Worm (Caenorhabditis elegans) whole organism, dauer: ENCODE data around the gene nhr-25.

ENCODE experiments used
- unc-62 ChIP-seq: sonication (generic microtip); optimal IDR thresholded peaks from 2 replicates; lab custom pipeline; 2017; ENCODE audit warnings: missing biosample characterization, missing genetic modification reagents, missing genetic modification characterization

Gene nhr-25

ce11 chrX:13007857-13008813, at the start of gene nhr-25:
nhr-25 (plus strand) TSS chrX:13008493.
- TF ChIP-seq unc-62 (GFP tag; lab: Kevin White, UChicago): no peak

DNA sequence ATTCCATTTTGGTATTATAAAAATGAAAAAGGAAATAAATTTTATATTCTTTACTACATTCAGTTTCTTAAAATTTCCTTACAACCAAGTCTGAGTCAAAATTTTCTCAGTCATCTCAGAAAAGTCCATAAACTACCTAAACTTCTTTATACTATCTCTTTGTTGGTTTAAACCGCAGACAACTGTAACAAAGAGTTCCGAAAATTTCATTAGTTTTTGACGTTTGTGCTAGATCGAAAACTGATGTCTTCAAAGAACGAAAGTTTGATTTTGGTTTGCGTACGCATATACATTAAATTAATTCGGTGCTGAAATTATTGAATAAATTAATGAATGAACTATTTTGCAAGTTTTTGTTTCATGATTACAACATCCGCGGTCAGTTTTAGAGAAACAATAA, 49.4 kb upstream of the nhr-25 start:
- TF ChIP-seq unc-62 (GFP tag; lab: Kevin White, UChicago): no peak

DNA sequence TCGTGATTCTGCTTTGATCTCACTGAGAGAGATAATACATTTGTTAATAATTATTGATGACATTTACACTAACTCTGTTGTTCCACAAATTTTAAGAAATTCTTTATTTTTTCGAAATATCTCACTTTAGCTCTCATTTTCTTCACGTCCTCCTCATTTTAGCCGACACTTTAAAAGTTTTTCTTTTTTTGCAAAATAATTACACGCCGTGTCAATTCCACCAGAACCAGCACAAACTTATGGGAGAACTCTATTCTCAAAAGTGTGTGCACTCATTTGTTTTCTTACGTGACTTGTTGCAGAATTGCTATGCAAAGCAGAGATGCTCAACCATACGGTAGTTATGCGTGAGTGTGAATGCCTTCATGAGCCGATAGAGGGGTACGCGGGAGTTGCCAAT, 43.1 kb upstream of the nhr-25 start, which contains the start of gene frpr-2:
Gene frpr-2, plus strand, starts transcription at position 301 of the 400 bp plus-strand sequence.
- TF ChIP-seq unc-62 (GFP tag; lab: Kevin White, UChicago): no peak

ce11 chrX:12975595-12976089, 32.7 kb upstream of the nhr-25 start, which contains the start of gene ppk-3:
ppk-3 (minus strand) TSS chrX:12975645.
- no peak for TF ChIP-seq unc-62 (GFP tag; lab: Kevin White, UChicago)

- no peak for TF ChIP-seq unc-62 (GFP tag; lab: Kevin White, UChicago)
These were observed 31.5 kb upstream of the nhr-25 start, which contains the start of the genes F11C1.4 and F11C1.10 for ce11 chrX:12976774-12977173. F11C1.4 (plus strand) TSS chrX:12977074. F11C1.10 (plus strand) TSS chrX:12977082.

DNA sequence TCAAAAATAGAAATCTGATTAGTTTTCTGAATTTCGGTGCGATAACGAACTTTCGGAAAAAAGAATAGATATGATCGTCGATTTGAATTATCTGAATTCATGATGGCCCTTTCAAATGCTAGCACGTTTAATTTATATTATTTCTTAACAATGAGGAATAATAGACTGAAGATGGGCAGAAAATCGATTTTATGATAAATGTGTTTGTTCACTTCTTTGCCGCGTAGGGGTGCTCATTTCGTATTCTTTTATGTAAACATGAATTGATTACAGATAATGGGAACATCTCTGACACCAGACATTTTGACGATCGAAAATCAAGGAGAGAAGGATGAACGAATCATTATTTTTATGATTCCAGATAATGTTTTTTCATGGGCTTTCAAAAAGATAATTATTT, 30.8 kb upstream of the nhr-25 start, which contains the start of gene F11C1.9:
Gene F11C1.9, minus strand, starts transcription at position 101 of the 400 bp plus-strand sequence.
- no peak for TF ChIP-seq unc-62 (GFP tag; lab: Kevin White, UChicago)

ce11 chrX:12978569-12978968, 29.7 kb upstream of the nhr-25 start:
- TF ChIP-seq unc-62 (GFP tag; lab: Kevin White, UChicago): no peak

DNA sequence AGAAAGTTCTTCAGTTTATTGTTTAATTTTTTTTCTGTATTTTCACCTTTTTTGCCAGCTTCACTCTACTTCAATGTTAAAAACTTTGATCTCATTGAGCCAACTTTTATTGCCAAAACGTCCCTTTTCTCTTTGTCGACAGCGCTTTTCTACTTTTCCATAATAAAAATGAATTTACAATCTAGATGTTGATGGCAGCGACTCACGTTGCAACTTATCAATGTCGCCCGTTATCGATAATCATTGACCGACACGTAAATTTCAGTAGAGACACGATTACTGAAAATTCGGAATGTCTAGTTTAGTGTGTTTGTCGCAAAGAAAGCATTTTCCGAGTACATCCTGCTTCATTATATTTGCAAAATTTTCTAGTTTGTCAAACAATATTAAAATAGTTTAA, 28.5 kb upstream of the nhr-25 start:
- no peak for TF ChIP-seq unc-62 (GFP tag; lab: Kevin White, UChicago)

ce11 chrX:12981393-12981792, 26.9 kb upstream of the nhr-25 start, which contains the start of gene scav-4:
scav-4 (plus strand) TSS chrX:12981775.
- no peak for TF ChIP-seq unc-62 (GFP tag; lab: Kevin White, UChicago)

- no peak for TF ChIP-seq unc-62 (GFP tag; lab: Kevin White, UChicago)
These were observed 25.6 kb upstream of the nhr-25 start for ce11 chrX:12982725-12983124.

DNA sequence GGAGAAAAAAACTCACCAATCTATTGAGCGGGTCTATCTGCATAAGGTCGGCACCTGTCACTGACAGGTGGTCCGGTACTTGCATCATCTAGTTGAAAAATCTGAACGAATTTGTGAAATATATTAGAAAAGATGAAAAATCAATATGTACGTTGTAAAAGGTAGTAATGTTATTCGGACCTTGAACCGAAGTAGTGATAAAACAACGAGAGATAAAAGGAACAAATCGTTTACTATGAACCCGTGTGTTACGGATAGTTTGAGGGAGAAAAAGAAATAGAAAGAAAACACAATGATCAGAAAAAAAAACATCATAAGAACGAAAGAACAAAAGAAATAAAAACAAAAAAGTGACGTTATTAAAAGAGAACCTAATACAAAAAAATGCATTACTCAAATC, 21.2 kb upstream of the nhr-25 start, which contains the start of gene mff-1:
Gene mff-1, minus strand, starts transcription at position 101 of the 400 bp plus-strand sequence.
- TF ChIP-seq unc-62 (GFP tag; lab: Kevin White, UChicago): no peak

- no peak for TF ChIP-seq unc-62 (GFP tag; lab: Kevin White, UChicago)
These were observed 19.1 kb upstream of the nhr-25 start, which contains the start of gene F11C1.7 for ce11 chrX:12989205-12989604. F11C1.7 (plus strand) TSS chrX:12989344.

- TF ChIP-seq unc-62 (GFP tag; lab: Kevin White, UChicago): no peak
These were observed 17.5 kb upstream of the nhr-25 start, which contains the start of the genes F11C1.1 and vwa-8 for ce11 chrX:12990529-12991520. F11C1.1 (minus strand) TSS chrX:12990579. vwa-8 (plus strand) TSS chrX:12991470.

DNA sequence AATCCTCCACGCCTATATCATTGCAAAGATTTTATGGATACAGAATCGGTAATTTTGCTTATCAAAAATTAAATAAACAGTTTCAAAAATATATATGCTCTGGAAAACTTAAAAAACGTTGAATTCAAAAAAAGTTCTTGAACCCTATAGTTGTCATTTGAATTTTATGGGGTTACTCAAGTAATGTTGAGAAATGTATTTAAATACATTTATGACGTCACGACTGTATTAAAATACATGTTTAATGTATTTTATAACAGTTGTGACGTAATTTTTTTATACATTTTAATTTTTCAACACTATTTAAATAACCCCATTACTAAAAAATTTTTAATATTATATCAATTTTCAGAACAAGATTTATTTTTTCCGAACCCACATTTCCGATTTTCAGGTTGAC, 12.1 kb upstream of the nhr-25 start:
- TF ChIP-seq unc-62 (GFP tag; lab: Kevin White, UChicago): no peak

DNA sequence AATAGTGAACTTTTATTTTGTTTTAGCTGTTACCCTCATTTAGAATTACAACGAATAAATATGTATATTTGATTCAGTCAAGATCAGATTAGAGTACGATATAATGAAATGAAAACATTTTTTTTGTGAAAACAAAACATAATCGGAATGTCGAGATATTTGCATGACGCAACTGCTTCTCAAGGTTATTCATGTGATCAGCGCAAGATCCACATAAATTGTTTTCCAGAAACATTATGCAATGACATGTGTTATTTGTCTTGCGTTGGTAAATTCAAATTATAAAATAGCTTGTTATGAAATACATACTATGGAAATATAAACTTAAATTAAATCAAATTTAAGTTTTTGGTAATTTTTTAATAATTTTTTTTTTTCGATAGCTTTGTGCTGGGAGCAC, 8.7 kb upstream of the nhr-25 start:
- no peak for TF ChIP-seq unc-62 (GFP tag; lab: Kevin White, UChicago)
